Worm (Caenorhabditis elegans): Measurements from ENCODE around the gene T19H12.3.

ce11 chrV:4885372-4885771 is at the start of gene T19H12.3:
- no peak for TF ChIP-seq blmp-1 (tag; optimal IDR thresholded peaks at IDR 0.05; ENCODE audit: insufficient read depth)
- no peak for TF ChIP-seq snpc-4 (tag; optimal IDR thresholded peaks at IDR 0.05)
- TF ChIP-seq mdl-1 (tag; optimal IDR thresholded peaks at IDR 0.05) = no peak
- no peak for TF ChIP-seq ama-1 (optimal IDR thresholded peaks at IDR 0.05)
- no peak for TF ChIP-seq sma-3 (GFP tag; optimal IDR thresholded peaks at IDR 0.05)
- TF ChIP-seq nhr-21 (tag; optimal IDR thresholded peaks at IDR 0.05) = no peak
- no peak for TF ChIP-seq unc-62 (GFP tag; optimal IDR thresholded peaks at IDR 0.05)
- TF ChIP-seq nhr-12 (tag; optimal IDR thresholded peaks at IDR 0.05) = no peak

Measured in whole organism, L2 larva.